Fruit fly (Drosophila melanogaster) whole organism, embryonic: ENCODE data around the gene CG15725.
A peak's percentile ranks its signal among the peaks of the same experiment; 100 is the strongest.

ENCODE experiments used
- Aef1 ChIP-seq: fragments of 200-800 bp; sonication (Bioruptor generic); IDR thresholded peaks from 3 replicates; pipeline ENCODE4 v1.3.6; 2022; ENCODE audit warnings: missing biosample characterization, missing genetic modification characterization
- CG10366 ChIP-seq: fragments of 200-800 bp; sonication (Bioruptor generic); IDR thresholded peaks from 2 replicates; pipeline ENCODE4 v1.3.6; 2022; ENCODE audit warnings: missing biosample characterization, missing genetic modification characterization
- CG10462 ChIP-seq: fragments of 200-800 bp; sonication (Bioruptor generic); optimal IDR thresholded peaks from 2 replicates; lab custom pipeline; 2016; ENCODE audit warnings: missing biosample characterization, missing genetic modification characterization
- CG11093 ChIP-seq: fragments of 200-800 bp; sonication (Bioruptor generic); IDR thresholded peaks from 3 replicates; pipeline ENCODE4 v1.3.6; 2022; ENCODE audit warnings: missing biosample characterization, missing genetic modification characterization
- CG15269 ChIP-seq: fragments of 200-800 bp; sonication (Bioruptor generic); optimal IDR thresholded peaks from 2 replicates; lab custom pipeline; 2018; ENCODE audit warnings: missing biosample characterization, mild to moderate bottlenecking, missing genetic modification characterization, moderate library complexity
- CG15514 ChIP-seq: fragments of 200-800 bp; sonication (Bioruptor generic); optimal IDR thresholded peaks from 3 replicates; lab custom pipeline; 2017; ENCODE audit warnings: missing biosample characterization, missing genetic modification characterization, mild to moderate bottlenecking, moderate library complexity, missing genetic modification reagents
- CG16863 ChIP-seq: fragments of 200-800 bp; sonication (Bioruptor generic); optimal IDR thresholded peaks from 3 replicates; lab custom pipeline; 2016; ENCODE audit warnings: missing biosample characterization, missing genetic modification characterization
- CG2120 ChIP-seq: fragments of 200-800 bp; sonication (Bioruptor generic); optimal IDR thresholded peaks from 3 replicates; lab custom pipeline; 2016; ENCODE audit warnings: missing biosample characterization, missing genetic modification characterization
- CG2202 ChIP-seq: fragments of 200-800 bp; sonication (Bioruptor generic); optimal IDR thresholded peaks from 2 replicates; lab custom pipeline; 2018; ENCODE audit warnings: missing biosample characterization, mild to moderate bottlenecking, missing genetic modification characterization
- CG30431 ChIP-seq: fragments of 200-800 bp; sonication (Bioruptor generic); optimal IDR thresholded peaks from 2 replicates; lab custom pipeline; 2017; ENCODE audit warnings: missing biosample characterization, missing genetic modification characterization
- CG31388 ChIP-seq: fragments of 200-800 bp; sonication (Bioruptor generic); optimal IDR thresholded peaks from 2 replicates; lab custom pipeline; 2016; ENCODE audit warnings: missing biosample characterization, missing genetic modification characterization
- CG33557 ChIP-seq: fragments of 200-800 bp; sonication (Bioruptor generic); optimal IDR thresholded peaks from 2 replicates; lab custom pipeline; 2019; ENCODE audit warnings: missing biosample characterization, mild to moderate bottlenecking, missing genetic modification characterization, moderate library complexity
- CG6689 ChIP-seq: fragments of 200-800 bp; sonication (Bioruptor generic); IDR thresholded peaks from 2 replicates; pipeline ENCODE4 v1.3.6; 2022; ENCODE audit warnings: missing biosample characterization, missing genetic modification characterization
- CG6791 ChIP-seq: fragments of 200-800 bp; sonication (Bioruptor generic); IDR thresholded peaks from 3 replicates; pipeline ENCODE4 v1.3.6; 2022; ENCODE audit warnings: missing biosample characterization, missing genetic modification characterization; ENCODE audit not compliant: partially characterized antibody
- CG6854 ChIP-seq: fragments of 200-800 bp; sonication (Bioruptor generic); optimal IDR thresholded peaks from 3 replicates; lab custom pipeline; 2017; ENCODE audit warnings: missing biosample characterization, mild to moderate bottlenecking, missing genetic modification characterization
- CG7963 ChIP-seq: fragments of 200-800 bp; sonication (Bioruptor generic); IDR thresholded peaks from 3 replicates; pipeline ENCODE4 v1.3.6; 2022; ENCODE audit warnings: missing biosample characterization, missing genetic modification characterization; ENCODE audit not compliant: partially characterized antibody
- CG9609 ChIP-seq: fragments of 200-800 bp; sonication (Bioruptor generic); optimal IDR thresholded peaks from 3 replicates; lab custom pipeline; 2016; ENCODE audit warnings: missing biosample characterization, missing genetic modification characterization
- CG9797 ChIP-seq: fragments of 200-800 bp; sonication (Bioruptor generic); optimal IDR thresholded peaks from 3 replicates; lab custom pipeline; 2018; ENCODE audit warnings: missing biosample characterization, mild to moderate bottlenecking, missing genetic modification characterization
- CG9932 ChIP-seq: fragments of 200-800 bp; sonication (Bioruptor generic); IDR thresholded peaks from 2 replicates; pipeline ENCODE4 v1.3.6; 2022; ENCODE audit warnings: missing biosample characterization, missing genetic modification characterization
- CkIIα-i1 ChIP-seq: fragments of 200-800 bp; sonication (Bioruptor generic); IDR thresholded peaks from 2 replicates; pipeline ENCODE4 v1.3.6; 2022; ENCODE audit warnings: missing biosample characterization, missing genetic modification characterization
- D ChIP-seq, 2 experiments: fragments of 200-800 bp in 1 of 2; fragments of >200 bp in 1 of 2; sonication (Bioruptor generic) in 1 of 2; optimal IDR thresholded peaks; 2 replicates in 1 of 2; 3 replicates in 1 of 2; lab custom pipeline; 2017; ENCODE audit warnings: mild to moderate bottlenecking in 1 of 2, missing biosample characterization in 1 of 2, missing genetic modification characterization in 1 of 2, missing genetic modification reagents in 1 of 2
- Dbx ChIP-seq: fragments of 200-800 bp; sonication (Bioruptor generic); IDR thresholded peaks from 3 replicates; pipeline ENCODE4 v1.3.6; 2022; ENCODE audit warnings: missing biosample characterization, missing genetic modification characterization
- Deaf1 ChIP-seq: fragments of 200-800 bp; optimal IDR thresholded peaks from 3 replicates; lab custom pipeline; 2019; ENCODE audit warnings: missing biosample characterization, mild to moderate bottlenecking, missing genetic modification characterization, moderate library complexity
- Dek ChIP-seq: fragments of 200-800 bp; sonication (Bioruptor generic); optimal IDR thresholded peaks from 3 replicates; lab custom pipeline; 2019; ENCODE audit warnings: missing biosample characterization, mild to moderate bottlenecking, missing genetic modification characterization, moderate library complexity
- Gsc ChIP-seq: fragments of 200-800 bp; sonication (Bioruptor generic); IDR thresholded peaks from 2 replicates; pipeline ENCODE4 v1.3.6; 2022; ENCODE audit warnings: missing biosample characterization, missing genetic modification characterization
- H15 ChIP-seq: fragments of 200-800 bp; sonication (Bioruptor generic); IDR thresholded peaks from 3 replicates; pipeline ENCODE4 v1.3.6; 2022; ENCODE audit warnings: missing biosample characterization, missing genetic modification characterization
- HLHmδ ChIP-seq: fragments of 200-800 bp; sonication (Bioruptor generic); optimal IDR thresholded peaks from 2 replicates; lab custom pipeline; 2018; ENCODE audit warnings: missing biosample characterization, mild to moderate bottlenecking, missing genetic modification characterization, moderate library complexity
- HmgD ChIP-seq: fragments of 200-800 bp; sonication (Bioruptor generic); optimal IDR thresholded peaks from 3 replicates; lab custom pipeline; 2016; ENCODE audit warnings: missing biosample characterization, missing genetic modification characterization
- Hr3 ChIP-seq: fragments of 200-800 bp; sonication (Bioruptor generic); optimal IDR thresholded peaks from 3 replicates; lab custom pipeline; 2016; ENCODE audit warnings: missing biosample characterization, missing genetic modification characterization
- Mrtf ChIP-seq: fragments of 200-800 bp; sonication (Bioruptor generic); IDR thresholded peaks from 3 replicates; pipeline ENCODE4 v1.3.6; 2022; ENCODE audit warnings: missing biosample characterization, missing genetic modification characterization
- Sin3A ChIP-seq: fragments of >200 bp; optimal IDR thresholded peaks from 2 replicates; lab custom pipeline; 2018
- Usf ChIP-seq: fragments of 200-800 bp; sonication (Bioruptor generic); optimal IDR thresholded peaks from 2 replicates; lab custom pipeline; 2017; ENCODE audit warnings: missing genotype, missing biosample characterization, missing genetic modification characterization
- bsh ChIP-seq, 2 experiments: fragments of 200-800 bp; sonication (Bioruptor generic); optimal IDR thresholded peaks; 2 replicates each; lab custom pipeline; 2017 to 2018; ENCODE audit warnings: mild to moderate bottlenecking in 2 of 2, missing biosample characterization in 2 of 2, missing genetic modification characterization in 2 of 2, moderate library complexity in 1 of 2
- caup ChIP-seq: fragments of 200-800 bp; sonication (Bioruptor generic); optimal IDR thresholded peaks from 3 replicates; lab custom pipeline; 2017; ENCODE audit warnings: missing biosample characterization, mild to moderate bottlenecking, missing genetic modification characterization, moderate library complexity; ENCODE audit not compliant: severe bottlenecking
- cwo ChIP-seq: fragments of 200-800 bp; sonication (Bioruptor generic); optimal IDR thresholded peaks from 3 replicates; lab custom pipeline; 2017; ENCODE audit warnings: missing biosample characterization, missing genetic modification characterization, mild to moderate bottlenecking, moderate library complexity, missing genetic modification reagents
- grau ChIP-seq: fragments of 200-800 bp; optimal IDR thresholded peaks from 3 replicates; lab custom pipeline; 2019; ENCODE audit warnings: missing biosample characterization, mild to moderate bottlenecking, missing genetic modification characterization, moderate library complexity
- hb ChIP-seq: fragments of 200-800 bp; sonication (Bioruptor generic); IDR thresholded peaks from 3 replicates; pipeline ENCODE4 v1.3.6; 2022; ENCODE audit warnings: missing biosample characterization, missing genetic modification characterization; ENCODE audit not compliant: partially characterized antibody
- lola ChIP-seq, 3 experiments: fragments of >200 bp in 2 of 3; fragments of 200-800 bp in 1 of 3; sonication (Bioruptor generic) in 1 of 3; optimal IDR thresholded peaks; 2 replicates each; lab custom pipeline; 2017 to 2019; ENCODE audit warnings: missing biosample characterization in 3 of 3, missing genetic modification characterization in 3 of 3, mild to moderate bottlenecking in 1 of 3, moderate library complexity in 1 of 3
- p53 ChIP-seq: fragments of 200-800 bp; sonication (Bioruptor generic); optimal IDR thresholded peaks from 2 replicates; lab custom pipeline; 2016; ENCODE audit warnings: missing biosample characterization, missing genetic modification characterization
- prd ChIP-seq, 3 experiments: fragments of >200 bp in 2 of 3; fragments of 200-800 bp in 1 of 3; sonication (Bioruptor generic) in 1 of 3; optimal IDR thresholded peaks in 2 of 3; IDR thresholded peaks in 1 of 3; 2 replicates in 2 of 3; 3 replicates in 1 of 3; pipeline versions ENCODE4 v1.3.6 to Lab custom; 2017 to 2022; ENCODE audit warnings: missing biosample characterization in 1 of 3, missing genetic modification characterization in 1 of 3
- ranshi ChIP-seq: fragments of 200-800 bp; sonication (Bioruptor generic); IDR thresholded peaks from 2 replicates; pipeline ENCODE4 v1.3.6; 2022; ENCODE audit warnings: missing biosample characterization, missing genetic modification characterization
- scrt ChIP-seq: fragments of 200-800 bp; sonication (Bioruptor generic); optimal IDR thresholded peaks from 2 replicates; lab custom pipeline; 2018; ENCODE audit warnings: missing biosample characterization, mild to moderate bottlenecking, missing genetic modification characterization, moderate library complexity
- sd ChIP-seq: fragments of 200-800 bp; sonication (Bioruptor generic); optimal IDR thresholded peaks from 3 replicates; lab custom pipeline; 2018; ENCODE audit warnings: missing biosample characterization, mild to moderate bottlenecking, missing genetic modification characterization, moderate library complexity
- sens ChIP-seq: fragments of 200-800 bp; sonication (Bioruptor generic); peaks from one replicate; lab custom pipeline; 2016; ENCODE audit warnings: missing biosample characterization, missing genetic modification characterization
- slbo ChIP-seq: fragments of 200-800 bp; sonication (Bioruptor generic); IDR thresholded peaks from 2 replicates; pipeline ENCODE4 v1.3.6; 2022; ENCODE audit warnings: missing biosample characterization, missing genetic modification characterization
- sqz ChIP-seq: fragments of 200-800 bp; sonication (Bioruptor generic); optimal IDR thresholded peaks from 3 replicates; lab custom pipeline; 2018; ENCODE audit warnings: missing biosample characterization, mild to moderate bottlenecking, missing genetic modification characterization
- sr ChIP-seq: fragments of 200-800 bp; sonication (Bioruptor generic); IDR thresholded peaks from 3 replicates; pipeline ENCODE4 v1.3.6; 2022; ENCODE audit warnings: missing biosample characterization, missing genetic modification characterization
- tx ChIP-seq: fragments of 200-800 bp; sonication (Bioruptor generic); optimal IDR thresholded peaks from 2 replicates; lab custom pipeline; 2016; ENCODE audit warnings: missing biosample characterization, missing genetic modification characterization

CG15725 gene

dm6 chrX:12734710-12735462, 29.2 kb downstream of the CG15725 start (continued):
- TF ChIP-seq HLHmδ (GFP tag; lab: Kevin White, UChicago) (no peak), bsh (GFP tag; optimal IDR thresholded peaks at IDR 0.05; lab: Kevin White, UChicago) (peak; percentile 75 to 88), D (optimal IDR thresholded peaks at IDR 0.05; lab: Kevin White, UChicago) (no peak), D (GFP tag; optimal IDR thresholded peaks at IDR 0.05; lab: Kevin White, UChicago) (peak; percentile 82), CG7963 (GFP tag; lab: Robert Waterston, UW) (no peak), CG33557 (peak; percentile 89), Usf (peak; percentile 82), sqz (peak; percentile 73), Gsc (GFP tag; lab: Robert Waterston, UW) (no peak), Dek (tag; lab: Kevin White, UChicago) (peak; percentile 93), sr (GFP tag; lab: Robert Waterston, UW) (no peak; the same call in 2 of the 3 replicates), CG6854 (GFP tag; lab: Kevin White, UChicago) (peak; percentile 84), CG9609 (no peak), sd (peak; percentile 68), CG30431 (GFP tag; lab: Kevin White, UChicago) (peak; percentile 66), CkIIα-i1 (GFP tag; lab: Robert Waterston, UW) (no peak), H15 (peak; percentile 81), HmgD (GFP tag; lab: Kevin White, UChicago) (no peak), CG9797 (GFP tag; lab: Kevin White, UChicago) (no peak), CG31388 (GFP tag; lab: Kevin White, UChicago) (no peak), caup (GFP tag; lab: Kevin White, UChicago) (peak; percentile 80), CG11093 (peak; percentile 87), lola (GFP tag; optimal IDR thresholded peaks at IDR 0.05; lab: Kevin White, UChicago) (peak in 1 of 3 experiments; percentile 82), hb (GFP tag; lab: Robert Waterston, UW) (no peak), grau (tag; lab: Kevin White, UChicago) (peak; percentile 100), cwo (GFP tag; lab: Kevin White, UChicago) (peak; percentile 89), Mrtf (GFP tag; lab: Robert Waterston, UW) (peak; percentile 83; the same call in 2 of the 3 replicates), CG6791 (no peak; the same call in 2 of the 3 replicates), CG9932 (GFP tag; lab: Robert Waterston, UW) (peak; percentile 93), CG15514 (peak; percentile 77), CG10366 (GFP tag; lab: Robert Waterston, UW) (peak; percentile 80), ranshi (GFP tag; lab: Robert Waterston, UW) (peak; percentile 88), Dbx (GFP tag; lab: Robert Waterston, UW) (peak; percentile 92), tx (GFP tag; lab: Kevin White, UChicago) (no peak), sens (GFP tag; lab: Kevin White, UChicago) (no peak), CG2120 (GFP tag; lab: Kevin White, UChicago) (peak; percentile 70), Hr3 (GFP tag; lab: Kevin White, UChicago) (peak; percentile 84), Aef1 (peak; percentile 87), scrt (GFP tag; lab: Kevin White, UChicago) (peak; percentile 84), Deaf1 (tag; lab: Kevin White, UChicago) (peak; percentile 62), CG6689 (GFP tag; lab: Robert Waterston, UW) (peak; percentile 89), slbo (GFP tag; lab: Robert Waterston, UW) (peak; percentile 93), CG10462 (GFP tag; lab: Kevin White, UChicago) (peak; percentile 61), p53 (no peak), CG16863 (GFP tag; lab: Kevin White, UChicago) (no peak), CG2202 (tag; lab: Kevin White, UChicago) (peak; percentile 50), Sin3A (lab: Kevin White, UChicago) (no peak), CG15269 (tag; lab: Kevin White, UChicago) (peak; percentile 96), prd (optimal IDR thresholded peaks at IDR 0.05; lab: Kevin White, UChicago) (no peak), prd (GFP tag; IDR thresholded peaks at IDR 0.05; lab: Robert Waterston, UW) (peak; percentile 92)
